Worm (Caenorhabditis elegans) whole organism, L3 larva: ENCODE results near the gene T15B7.1.

Experiments
- R02D3.7 ChIP-seq: fragments of 150-350 bp; optimal IDR thresholded peaks from 2 replicates; lab custom pipeline; 2014; ENCODE audit warnings: missing biosample characterization, missing genetic modification characterization
- ceh-82 ChIP-seq: fragments of 150-350 bp; optimal IDR thresholded peaks from 2 replicates; lab custom pipeline; 2014; ENCODE audit warnings: missing biosample characterization, missing genetic modification characterization
- egl-27 ChIP-seq: sonication (generic microtip); optimal IDR thresholded peaks from 4 replicates; lab custom pipeline; 2017; ENCODE audit warnings: missing biosample characterization, missing genetic modification reagents, missing genetic modification characterization
- elt-3 ChIP-seq, 3 experiments: fragments of 150-350 bp in 1 of 3; sonication (generic microtip) in 2 of 3; optimal IDR thresholded peaks; 2 replicates in 2 of 3; 4 replicates in 1 of 3; lab custom pipeline; 2014 to 2017; ENCODE audit warnings: missing biosample characterization in 3 of 3, missing genetic modification characterization in 3 of 3
- fkh-2 ChIP-seq: fragments of 150-350 bp; optimal IDR thresholded peaks from 2 replicates; lab custom pipeline; 2014; ENCODE audit warnings: missing biosample characterization, missing genetic modification reagents, missing genetic modification characterization
- fos-1 ChIP-seq: fragments of 150-350 bp; optimal IDR thresholded peaks from 2 replicates; lab custom pipeline; 2014; ENCODE audit warnings: missing biosample characterization, missing genetic modification characterization
- lin-39 ChIP-seq: fragments of 150-350 bp; optimal IDR thresholded peaks from 2 replicates; lab custom pipeline; 2018; ENCODE audit warnings: missing biosample characterization, missing genetic modification reagents, missing genetic modification characterization
- mdl-1 ChIP-seq: fragments of 150-350 bp; optimal IDR thresholded peaks from 2 replicates; lab custom pipeline; 2014; ENCODE audit warnings: missing biosample characterization, missing genetic modification characterization
- nhr-11 ChIP-seq: fragments of 150-350 bp; optimal IDR thresholded peaks from 2 replicates; lab custom pipeline; 2014; ENCODE audit warnings: missing biosample characterization, missing genetic modification characterization
- nhr-12 ChIP-seq: fragments of 150-350 bp; optimal IDR thresholded peaks from 2 replicates; lab custom pipeline; 2014; ENCODE audit warnings: missing biosample characterization, missing genetic modification characterization
- skn-1 ChIP-seq: fragments of 150-350 bp; optimal IDR thresholded peaks from 2 replicates; lab custom pipeline; 2014; ENCODE audit warnings: missing biosample characterization, missing genetic modification characterization
- snpc-4 ChIP-seq: fragments of 150-350 bp; optimal IDR thresholded peaks from 2 replicates; lab custom pipeline; 2014; ENCODE audit warnings: missing biosample characterization, missing genetic modification characterization
- unc-39 ChIP-seq: sonication (generic microtip); optimal IDR thresholded peaks from 4 replicates; lab custom pipeline; 2017; ENCODE audit warnings: missing biosample characterization, missing genetic modification characterization

DNA sequence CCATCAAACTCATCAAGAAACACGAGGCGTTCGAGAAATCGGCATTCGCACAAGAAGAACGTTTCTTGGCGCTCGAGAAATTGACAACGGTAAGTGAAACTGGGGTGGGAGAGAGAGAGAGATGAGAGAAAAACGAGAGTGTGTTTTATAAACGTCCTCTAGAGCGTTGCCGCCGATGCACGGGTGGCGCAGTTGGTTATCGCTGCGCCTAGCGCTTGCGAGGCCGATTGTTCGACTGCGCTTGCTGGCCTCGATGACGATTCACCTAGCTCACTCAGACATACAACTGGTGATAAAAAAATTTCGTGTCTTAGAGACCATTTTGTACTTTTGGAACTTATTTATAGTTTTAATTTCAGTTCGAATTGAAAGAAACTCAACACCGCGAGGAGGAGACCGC lies 46.3 kb downstream of the T15B7.1 start:
- TF ChIP-seq egl-27 (no peak), snpc-4 (tag; lab: Kevin White, UChicago) (no peak), fkh-2 (tag; lab: Kevin White, UChicago) (no peak), fos-1 (tag; lab: Kevin White, UChicago) (no peak), elt-3 (tag; optimal IDR thresholded peaks at IDR 0.05; lab: Kevin White, UChicago) (no peak), lin-39 (peak; percentile 45), ceh-82 (tag; lab: Kevin White, UChicago) (peak; percentile 14), nhr-12 (no peak), skn-1 (tag; lab: Kevin White, UChicago) (no peak), unc-39 (tag; lab: Kevin White, UChicago) (no peak), R02D3.7 (tag; lab: Kevin White, UChicago) (no peak), nhr-11 (tag; lab: Kevin White, UChicago) (no peak), mdl-1 (tag; lab: Kevin White, UChicago) (no peak)
